Worm (Caenorhabditis elegans): ENCODE data around the gene rpt-2.

DNA sequence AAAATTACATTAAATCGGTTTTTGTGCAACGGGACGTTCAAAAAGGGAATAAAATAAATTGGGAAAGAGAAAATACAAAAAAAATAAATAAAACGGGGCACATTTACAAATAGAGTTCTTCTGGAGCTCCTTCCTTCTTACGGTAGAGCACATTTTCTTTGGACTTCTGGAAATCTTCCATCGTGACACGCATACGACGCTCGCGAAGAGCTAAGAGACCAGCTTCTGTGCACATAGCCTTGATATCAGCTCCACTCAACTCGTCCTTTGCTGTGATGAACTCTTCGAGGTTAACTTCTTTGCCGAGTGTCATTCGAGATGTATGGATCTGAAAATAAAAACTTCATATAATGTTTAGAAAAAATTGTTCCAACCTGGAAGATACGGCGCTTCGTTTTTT, 1.4 kb downstream of the rpt-2 start:
- TF ChIP-seq elt-4 (tag; optimal IDR thresholded peaks at IDR 0.05) (no peak), tbx-2 (tag; optimal IDR thresholded peaks at IDR 0.05) (no peak), madf-2 (tag; optimal IDR thresholded peaks at IDR 0.05) (no peak), hlh-30 (tag; optimal IDR thresholded peaks at IDR 0.05; ENCODE audit: insufficient read depth) (no peak), pag-3 (tag; optimal IDR thresholded peaks at IDR 0.05; ENCODE audit: borderline replicate concordance) (no peak), elt-2 (tag; optimal IDR thresholded peaks at IDR 0.05) (no peak), lim-6 (tag; optimal IDR thresholded peaks at IDR 0.05) (no peak), lin-11 (tag; optimal IDR thresholded peaks at IDR 0.05) (no peak)
